Fruit fly (Drosophila melanogaster): ENCODE data around the gene OtopLb.

- peak; percentile 99 for TF ChIP-seq sage (GFP tag; optimal IDR thresholded peaks at IDR 0.05)
- TF ChIP-seq Myc (optimal IDR thresholded peaks at IDR 0.05) = peak; percentile 18
- peak; percentile 99 for TF ChIP-seq Hr83 (GFP tag; optimal IDR thresholded peaks at IDR 0.05; ENCODE audit: poor library complexity, severe bottlenecking)
- peak; percentile 99 for TF ChIP-seq Hnf4 (GFP tag; optimal IDR thresholded peaks at IDR 0.05)
- TF ChIP-seq Vsx2 (GFP tag; optimal IDR thresholded peaks at IDR 0.05; ENCODE audit: partially characterized antibody) = no peak
- peak; percentile 99 for TF ChIP-seq psq (GFP tag; optimal IDR thresholded peaks at IDR 0.05)
- TF ChIP-seq brk (GFP tag; optimal IDR thresholded peaks at IDR 0.05) = peak; percentile 97
- peak; percentile 100 for TF ChIP-seq CG9705 (GFP tag; optimal IDR thresholded peaks at IDR 0.05)
- TF ChIP-seq dmrt93B (GFP tag; optimal IDR thresholded peaks at IDR 0.05) = peak; percentile 100
- peak; percentile 100 for TF ChIP-seq fru (GFP tag; optimal IDR thresholded peaks at IDR 0.05)
- peak; percentile 99 for TF ChIP-seq woc (GFP tag; optimal IDR thresholded peaks at IDR 0.05)
- TF ChIP-seq foxo (GFP tag; optimal IDR thresholded peaks at IDR 0.05) = peak; percentile 98 to 100
- no peak for TF ChIP-seq pan (optimal IDR thresholded peaks at IDR 0.05)
Observed at dm6 chr2L:3301755-3302499, 21.6 kb upstream of the OtopLb start.

All from whole organism, wandering third instar larva.